Worm (Caenorhabditis elegans) whole organism, mixed stage, embryonic: ENCODE data around the gene F10G7.12.

Experiments
- M03D4.4 ChIP-seq: sonication (generic microtip); optimal IDR thresholded peaks from 2 replicates; lab custom pipeline; 2017; ENCODE audit warnings: mild to moderate bottlenecking, missing genetic modification characterization, missing compliant biosample characterization
- bed-3 ChIP-seq: fragments of 200-800 bp; sonication (Bioruptor generic); optimal IDR thresholded peaks from 3 replicates; lab custom pipeline; 2018; ENCODE audit warnings: mild to moderate bottlenecking, missing genetic modification characterization, moderate library complexity, missing compliant biosample characterization
- blmp-1 ChIP-seq: fragments of 150-350 bp; optimal IDR thresholded peaks from 2 replicates; lab custom pipeline; 2014; ENCODE audit warnings: missing biosample characterization, missing genetic modification characterization
- ceh-39 ChIP-seq: fragments of 150-350 bp; optimal IDR thresholded peaks from 2 replicates; lab custom pipeline; 2014; ENCODE audit warnings: missing biosample characterization, missing genetic modification characterization
- ceh-43 ChIP-seq: fragments of 200-800 bp; sonication (Bioruptor generic); optimal IDR thresholded peaks from 2 replicates; lab custom pipeline; 2018; ENCODE audit warnings: mild to moderate bottlenecking, missing genetic modification characterization, moderate library complexity, missing compliant biosample characterization
- ceh-83 ChIP-seq: fragments of 200-800 bp; sonication (Bioruptor generic); optimal IDR thresholded peaks from 2 replicates; lab custom pipeline; 2018; ENCODE audit warnings: mild to moderate bottlenecking, missing genetic modification characterization, missing compliant biosample characterization
- ces-1 ChIP-seq: fragments of 150-350 bp; optimal IDR thresholded peaks from 2 replicates; lab custom pipeline; 2014; ENCODE audit warnings: missing biosample characterization, missing genetic modification reagents, missing genetic modification characterization
- cnd-1 ChIP-seq: fragments of 200-800 bp; sonication (Bioruptor generic); optimal IDR thresholded peaks from 2 replicates; lab custom pipeline; 2018; ENCODE audit warnings: mild to moderate bottlenecking, missing genetic modification characterization, missing compliant biosample characterization
- drap-1 ChIP-seq: fragments of 200-800 bp; sonication (Bioruptor generic); optimal IDR thresholded peaks from 3 replicates; lab custom pipeline; 2018; ENCODE audit warnings: mild to moderate bottlenecking, missing genetic modification characterization, missing compliant biosample characterization
- elt-1 ChIP-seq: sonication (generic microtip); optimal IDR thresholded peaks from 2 replicates; lab custom pipeline; 2017; ENCODE audit warnings: missing genetic modification characterization, mild to moderate bottlenecking, missing compliant biosample characterization, antibody characterized with exemption, moderate library complexity, borderline replicate concordance; ENCODE audit not compliant: insufficient read depth
- elt-3 ChIP-seq: fragments of 150-350 bp; optimal IDR thresholded peaks from 2 replicates; lab custom pipeline; 2014; ENCODE audit warnings: missing biosample characterization, missing genetic modification characterization
- flh-1 ChIP-seq: fragments of 200-800 bp; sonication (Bioruptor generic); optimal IDR thresholded peaks from 2 replicates; lab custom pipeline; 2018; ENCODE audit warnings: mild to moderate bottlenecking, missing genetic modification characterization, moderate library complexity, missing compliant biosample characterization
- ham-2 ChIP-seq: fragments of 200-800 bp; sonication (Bioruptor generic); optimal IDR thresholded peaks from 2 replicates; lab custom pipeline; 2018; ENCODE audit warnings: mild to moderate bottlenecking, missing genetic modification characterization, missing compliant biosample characterization
- hlh-1 ChIP-seq: fragments of 150-350 bp; optimal IDR thresholded peaks from 2 replicates; lab custom pipeline; 2014; ENCODE audit warnings: missing biosample characterization, missing genetic modification reagents, missing genetic modification characterization
- lin-13 ChIP-seq: fragments of 150-350 bp; optimal IDR thresholded peaks from 2 replicates; lab custom pipeline; 2014; ENCODE audit warnings: missing biosample characterization, missing genetic modification characterization
- lin-32 ChIP-seq: fragments of 200-800 bp; sonication (Bioruptor generic); optimal IDR thresholded peaks from 2 replicates; lab custom pipeline; 2018; ENCODE audit warnings: mild to moderate bottlenecking, missing genetic modification characterization, missing compliant biosample characterization
- lsy-2 ChIP-seq: fragments of 150-350 bp; optimal IDR thresholded peaks from 2 replicates; lab custom pipeline; 2014; ENCODE audit warnings: missing biosample characterization, missing genetic modification characterization
- mab-5 ChIP-seq: fragments of 150-350 bp; optimal IDR thresholded peaks from 2 replicates; lab custom pipeline; 2014; ENCODE audit warnings: missing biosample characterization, missing genetic modification characterization
- mep-1 ChIP-seq: fragments of 150-350 bp; optimal IDR thresholded peaks from 2 replicates; lab custom pipeline; 2017; ENCODE audit warnings: missing biosample characterization, missing genetic modification reagents, missing genetic modification characterization, inconsistent platforms
- mls-2 ChIP-seq: sonication (generic microtip); optimal IDR thresholded peaks from 2 replicates; lab custom pipeline; 2016; ENCODE audit warnings: mild to moderate bottlenecking, missing genetic modification characterization, moderate library complexity, missing compliant biosample characterization
- nhr-2 ChIP-seq: fragments of 150-350 bp; optimal IDR thresholded peaks from 2 replicates; lab custom pipeline; 2014; ENCODE audit warnings: missing biosample characterization, missing genetic modification characterization
- nhr-237 ChIP-seq: fragments of 150-350 bp; optimal IDR thresholded peaks from 2 replicates; lab custom pipeline; 2014; ENCODE audit warnings: missing biosample characterization, missing genetic modification characterization
- nhr-28 ChIP-seq: fragments of 150-350 bp; optimal IDR thresholded peaks from 2 replicates; lab custom pipeline; 2014; ENCODE audit warnings: missing biosample characterization, missing genetic modification characterization
- nhr-76 ChIP-seq: sonication (generic microtip); optimal IDR thresholded peaks from 2 replicates; lab custom pipeline; 2017; ENCODE audit warnings: missing biosample characterization, missing genetic modification characterization
- pha-4 ChIP-seq: fragments of 150-350 bp; optimal IDR thresholded peaks from 2 replicates; lab custom pipeline; 2018; ENCODE audit warnings: missing biosample characterization, missing genetic modification reagents, missing genetic modification characterization
- sem-2 ChIP-seq: fragments of 200-800 bp; sonication (Bioruptor generic); optimal IDR thresholded peaks from 2 replicates; lab custom pipeline; 2018; ENCODE audit warnings: mild to moderate bottlenecking, missing genetic modification characterization, missing compliant biosample characterization
- snpc-4 ChIP-seq: fragments of 150-350 bp; optimal IDR thresholded peaks from 2 replicates; lab custom pipeline; 2014; ENCODE audit warnings: missing biosample characterization, missing genetic modification characterization
- sptf-1 ChIP-seq: sonication (generic microtip); optimal IDR thresholded peaks from 2 replicates; lab custom pipeline; 2017; ENCODE audit warnings: mild to moderate bottlenecking, missing genetic modification characterization, moderate library complexity, missing compliant biosample characterization
- tbx-8 ChIP-seq: fragments of 200-800 bp; sonication (Bioruptor generic); optimal IDR thresholded peaks from 2 replicates; lab custom pipeline; 2018; ENCODE audit warnings: mild to moderate bottlenecking, missing genetic modification characterization, moderate library complexity, missing compliant biosample characterization
- unc-120 ChIP-seq: sonication (generic microtip); optimal IDR thresholded peaks from 2 replicates; lab custom pipeline; 2017; ENCODE audit warnings: missing genetic modification characterization, missing compliant biosample characterization; ENCODE audit not compliant: poor library complexity, severe bottlenecking
- unc-39 ChIP-seq: fragments of 150-350 bp; optimal IDR thresholded peaks from 2 replicates; lab custom pipeline; 2014; ENCODE audit warnings: missing biosample characterization, missing genetic modification characterization
- unc-62 ChIP-seq: fragments of 150-350 bp; optimal IDR thresholded peaks from 2 replicates; lab custom pipeline; 2014; ENCODE audit warnings: missing biosample characterization, missing genetic modification reagents, missing genetic modification characterization
- zip-8 ChIP-seq: fragments of 150-350 bp; optimal IDR thresholded peaks from 2 replicates; lab custom pipeline; 2014; ENCODE audit warnings: missing biosample characterization, missing genetic modification characterization
- ztf-11 ChIP-seq: fragments of 150-350 bp; optimal IDR thresholded peaks from 2 replicates; lab custom pipeline; 2014; ENCODE audit warnings: missing biosample characterization, missing genetic modification characterization

Gene F10G7.12

ce11 chrII:4698266-4698771 lies 8.7 kb downstream of the F10G7.12 start, which contains the start of the genes rpn-5 and scc-1:
rpn-5 (minus strand) TSS chrII:4698427.
scc-1 (plus strand) TSS chrII:4698721.
- TF ChIP-seq ces-1: peak; percentile 80
- no peak for TF ChIP-seq blmp-1 (tag; lab: Kevin White, UChicago)
- TF ChIP-seq pha-4 (tag; lab: Kevin White, UChicago): peak; percentile 85
- no peak for TF ChIP-seq mls-2
- TF ChIP-seq unc-39 (tag; lab: Kevin White, UChicago): no peak
- TF ChIP-seq nhr-76 (tag; lab: Kevin White, UChicago): no peak
- no peak for TF ChIP-seq mab-5 (tag; lab: Kevin White, UChicago)
- no peak for TF ChIP-seq lin-32 (GFP tag; lab: Kevin White, UChicago)
- TF ChIP-seq ceh-39 (tag; lab: Kevin White, UChicago): peak; percentile 55
- no peak for TF ChIP-seq elt-1
- TF ChIP-seq nhr-28: no peak
- no peak for TF ChIP-seq elt-3 (tag; lab: Kevin White, UChicago)
- TF ChIP-seq zip-8 (tag; lab: Kevin White, UChicago): no peak
- TF ChIP-seq hlh-1 (tag; lab: Kevin White, UChicago): peak; percentile 43
- TF ChIP-seq flh-1 (GFP tag; lab: Kevin White, UChicago): no peak
- no peak for TF ChIP-seq ceh-83
- peak; percentile 99 for TF ChIP-seq lsy-2
- TF ChIP-seq ceh-43 (GFP tag; lab: Kevin White, UChicago): no peak
- peak; percentile 55 for TF ChIP-seq mep-1
- peak; percentile 88 for TF ChIP-seq unc-62 (GFP tag; lab: Kevin White, UChicago)
- TF ChIP-seq nhr-237 (tag; lab: Kevin White, UChicago): peak; percentile 71
- no peak for TF ChIP-seq unc-120 (tag; lab: Kevin White, UChicago)
- peak; percentile 42 for TF ChIP-seq lin-13 (tag; lab: Kevin White, UChicago)
- no peak for TF ChIP-seq ham-2 (GFP tag; lab: Kevin White, UChicago)
- TF ChIP-seq nhr-2 (tag; lab: Kevin White, UChicago): no peak
- TF ChIP-seq tbx-8 (GFP tag; lab: Kevin White, UChicago): no peak
- no peak for TF ChIP-seq bed-3
- TF ChIP-seq sem-2 (GFP tag; lab: Kevin White, UChicago): no peak
- no peak for TF ChIP-seq snpc-4
- peak; percentile 8 for TF ChIP-seq sptf-1 (tag; lab: Kevin White, UChicago)
- TF ChIP-seq drap-1: no peak
- no peak for TF ChIP-seq cnd-1 (tag; lab: Kevin White, UChicago)
- no peak for TF ChIP-seq ztf-11 (tag; lab: Kevin White, UChicago)

ce11 chrII:4701482-4702119 lies 12.0 kb downstream of the F10G7.12 start, which contains the start of gene unc-85:
unc-85 (plus strand) TSS chrII:4702069.
- TF ChIP-seq ces-1 (peak; percentile 48), ham-2 (GFP tag; lab: Kevin White, UChicago) (peak; percentile 48), hlh-1 (tag; lab: Kevin White, UChicago) (peak; percentile 6), mls-2 (peak; percentile 77), drap-1 (peak; percentile 68), ceh-43 (GFP tag; lab: Kevin White, UChicago) (peak; percentile 66), unc-120 (tag; lab: Kevin White, UChicago) (peak; percentile 68), ztf-11 (tag; lab: Kevin White, UChicago) (peak; percentile 29), lsy-2 (peak; percentile 67), elt-1 (peak; percentile 6), mep-1 (peak; percentile 70), M03D4.4 (peak; percentile 57), nhr-237 (tag; lab: Kevin White, UChicago) (peak; percentile 60), cnd-1 (tag; lab: Kevin White, UChicago) (peak; percentile 48), sptf-1 (tag; lab: Kevin White, UChicago) (peak; percentile 87), lin-13 (tag; lab: Kevin White, UChicago) (peak; percentile 12)

- TF ChIP-seq cnd-1 (tag; lab: Kevin White, UChicago) (no peak), sem-2 (GFP tag; lab: Kevin White, UChicago) (no peak), nhr-76 (tag; lab: Kevin White, UChicago) (no peak), mab-5 (tag; lab: Kevin White, UChicago) (no peak), ham-2 (GFP tag; lab: Kevin White, UChicago) (no peak), unc-120 (tag; lab: Kevin White, UChicago) (no peak), elt-3 (tag; lab: Kevin White, UChicago) (no peak), zip-8 (tag; lab: Kevin White, UChicago) (no peak), mls-2 (no peak), ztf-11 (tag; lab: Kevin White, UChicago) (no peak), tbx-8 (GFP tag; lab: Kevin White, UChicago) (no peak), ceh-43 (GFP tag; lab: Kevin White, UChicago) (no peak), unc-39 (tag; lab: Kevin White, UChicago) (no peak)
Measured at ce11 chrII:4703011-4703410, 13.4 kb downstream of the F10G7.12 start.
